Worm (Caenorhabditis elegans): ENCODE results near the gene C08H9.15.
"Not testable (repeated sequence)": the region's sequence is repeated elsewhere in the genome, so short reads cannot be mapped to it uniquely, and the experiment has no call there.

The C08H9.15 gene

DNA sequence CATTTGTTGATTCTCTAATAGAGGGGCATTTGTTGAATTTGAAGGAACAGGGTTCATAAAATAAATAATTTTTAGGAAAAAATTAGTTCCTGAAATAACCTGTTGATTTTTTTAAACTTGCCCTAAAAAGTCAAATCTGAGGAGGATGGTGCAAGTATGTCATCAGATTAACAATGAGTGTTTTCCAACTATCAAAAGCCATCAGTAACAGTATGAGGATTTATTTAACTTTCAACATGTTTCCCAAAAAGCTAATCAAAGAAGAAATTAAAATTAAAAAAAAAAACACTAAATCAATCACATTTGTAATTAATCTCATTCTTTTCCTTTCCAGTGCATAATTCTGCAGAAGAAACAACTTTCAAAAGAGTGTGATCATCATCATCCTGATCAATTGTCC lies 21.4 kb upstream of the C08H9.15 start, which contains the start of gene chil-5:
Gene chil-5, minus strand, starts transcription at position 101 of the 400 bp plus-strand sequence.
- no peak for TF ChIP-seq pha-4 (tag; optimal IDR thresholded peaks at IDR 0.05)
- no peak for TF ChIP-seq hlh-30 (tag; optimal IDR thresholded peaks at IDR 0.05; ENCODE audit: insufficient read depth)
- TF ChIP-seq nfya-1 (tag; optimal IDR thresholded peaks at IDR 0.05), result no peak
- TF ChIP-seq C38D4.7 (GFP tag; optimal IDR thresholded peaks at IDR 0.05), result no peak
- TF ChIP-seq K09A11.1 (tag; optimal IDR thresholded peaks at IDR 0.05; ENCODE audit: insufficient read depth), result no peak
- no peak for TF ChIP-seq npax-4 (tag; optimal IDR thresholded peaks at IDR 0.05)
- TF ChIP-seq eyg-1 (tag; optimal IDR thresholded peaks at IDR 0.05), result no peak
- TF ChIP-seq pros-1 (tag; optimal IDR thresholded peaks at IDR 0.05), result no peak

DNA sequence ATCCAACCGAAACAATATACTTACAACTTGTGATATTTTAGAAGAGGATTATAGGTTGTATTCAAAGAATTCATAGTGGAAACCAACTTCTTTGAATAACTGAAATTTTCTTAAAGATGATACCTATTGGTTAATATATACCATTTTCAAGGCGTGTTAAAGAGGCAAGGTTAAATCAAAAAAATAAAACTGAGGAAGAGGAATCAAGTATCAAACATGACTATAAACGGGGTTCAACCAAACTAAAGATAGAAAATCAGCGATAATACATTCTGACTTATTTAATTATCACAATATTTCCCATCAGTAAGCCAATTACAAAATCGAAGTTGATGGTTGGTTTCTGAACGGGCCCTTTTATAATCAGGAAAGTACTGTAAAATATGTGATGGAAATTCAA lies 19.6 kb upstream of the C08H9.15 start, which contains the start of gene chil-3:
Gene chil-3, minus strand, starts transcription at position 101 of the 400 bp plus-strand sequence.
- TF ChIP-seq ceh-24 (tag; optimal IDR thresholded peaks at IDR 0.05) (no peak), ceh-31 (tag; optimal IDR thresholded peaks at IDR 0.05) (no peak), tbx-7 (tag; optimal IDR thresholded peaks at IDR 0.05) (no peak), nhr-11 (tag; optimal IDR thresholded peaks at IDR 0.05) (peak; percentile 48)

DNA sequence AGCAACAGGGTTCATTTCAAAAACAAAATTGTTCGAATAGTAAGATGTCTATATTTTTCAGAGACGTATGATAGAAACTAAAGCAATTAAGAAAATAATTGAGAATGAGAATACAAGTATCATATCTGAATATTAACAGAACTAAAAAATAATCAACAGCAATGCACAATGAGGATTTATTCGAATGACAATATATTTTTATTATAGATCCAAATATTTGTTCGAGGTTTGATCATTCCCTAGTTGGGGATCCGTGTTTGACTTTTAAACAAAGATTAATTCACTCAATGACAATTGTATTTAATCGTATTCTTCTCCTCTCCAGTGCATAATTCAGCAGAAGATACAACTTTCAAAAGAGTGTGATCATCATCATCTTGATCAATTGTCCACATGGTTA lies 18.8 kb upstream of the C08H9.15 start, which contains the start of gene C08H9.18:
Gene C08H9.18, minus strand, starts transcription at position 101 of the 400 bp plus-strand sequence.
- TF ChIP-seq fkh-6 (tag; optimal IDR thresholded peaks at IDR 0.05) (no peak), pat-9 (tag; optimal IDR thresholded peaks at IDR 0.05) (no peak), ref-2 (tag; optimal IDR thresholded peaks at IDR 0.05) (no peak), T23F11.4 (GFP tag; optimal IDR thresholded peaks at IDR 0.05) (no peak), unc-55 (GFP tag; optimal IDR thresholded peaks at IDR 0.05) (no peak), che-1 (tag; optimal IDR thresholded peaks at IDR 0.05) (no peak), ceh-30 (tag; optimal IDR thresholded peaks at IDR 0.05) (no peak), ceh-18 (tag; optimal IDR thresholded peaks at IDR 0.05) (no peak), ceh-6 (GFP tag; optimal IDR thresholded peaks at IDR 0.05) (no peak), C38D4.7 (GFP tag; optimal IDR thresholded peaks at IDR 0.05) (no peak), elt-2 (tag; optimal IDR thresholded peaks at IDR 0.05) (no peak), lin-11 (tag; optimal IDR thresholded peaks at IDR 0.05) (no peak), unc-42 (tag; optimal IDR thresholded peaks at IDR 0.05) (no peak)

DNA sequence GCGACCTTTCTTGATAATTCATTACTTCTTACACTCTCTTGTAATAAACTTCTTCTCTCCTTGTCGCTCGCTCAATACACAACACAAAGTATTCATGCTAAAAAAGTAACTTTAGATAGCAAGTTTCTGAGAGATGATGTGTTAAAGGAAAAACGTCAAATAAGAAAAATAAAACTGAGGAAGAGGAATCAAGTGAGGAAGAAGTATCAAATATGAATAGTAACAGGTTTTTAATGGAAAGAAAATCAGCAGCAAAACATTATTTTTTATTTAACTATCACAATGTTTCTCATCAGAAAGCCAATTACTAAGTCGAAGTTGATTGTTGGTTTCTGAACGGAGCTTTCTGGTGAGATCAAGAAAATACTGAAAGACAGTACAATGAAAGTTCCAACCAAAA lies 14.6 kb upstream of the C08H9.15 start, which contains the start of gene chil-1:
Gene chil-1, minus strand, starts transcription at position 101 of the 400 bp plus-strand sequence.
- not testable (repeated sequence) for TF ChIP-seq gmeb-2 (tag; optimal IDR thresholded peaks at IDR 0.05); sox-2 (GFP tag; IDR thresholded peaks at IDR 0.05); pax-1 (tag; optimal IDR thresholded peaks at IDR 0.05)

DNA sequence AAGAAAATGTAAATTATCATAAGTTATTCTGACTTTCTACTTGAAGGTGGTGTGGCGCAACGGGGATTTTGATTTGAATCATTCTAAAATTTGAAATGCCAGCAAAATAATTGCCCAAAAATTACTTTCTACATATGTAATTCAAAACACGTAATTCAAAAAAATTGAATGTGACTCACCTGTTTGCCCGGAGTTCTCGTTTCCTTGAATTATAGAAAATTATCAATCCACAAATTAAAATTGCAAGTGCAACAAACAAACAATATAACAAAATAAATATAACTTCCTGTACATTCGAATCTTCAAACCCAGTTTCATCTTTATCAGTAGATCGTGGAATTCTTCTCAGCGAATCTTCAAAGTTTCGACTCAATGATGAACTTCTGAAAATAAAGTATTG lies 12.8 kb upstream of the C08H9.15 start:
- TF ChIP-seq lin-11 (tag; optimal IDR thresholded peaks at IDR 0.05) (no peak), pros-1 (tag; optimal IDR thresholded peaks at IDR 0.05) (no peak), C08G9.2 (tag; optimal IDR thresholded peaks at IDR 0.05) (no peak), sox-4 (tag; optimal IDR thresholded peaks at IDR 0.05) (no peak), pqm-1 (tag; optimal IDR thresholded peaks at IDR 0.05) (no peak), ceh-9 (tag; optimal IDR thresholded peaks at IDR 0.05) (no peak), che-1 (tag; optimal IDR thresholded peaks at IDR 0.05) (no peak), hlh-13 (GFP tag; optimal IDR thresholded peaks at IDR 0.05) (no peak)

DNA sequence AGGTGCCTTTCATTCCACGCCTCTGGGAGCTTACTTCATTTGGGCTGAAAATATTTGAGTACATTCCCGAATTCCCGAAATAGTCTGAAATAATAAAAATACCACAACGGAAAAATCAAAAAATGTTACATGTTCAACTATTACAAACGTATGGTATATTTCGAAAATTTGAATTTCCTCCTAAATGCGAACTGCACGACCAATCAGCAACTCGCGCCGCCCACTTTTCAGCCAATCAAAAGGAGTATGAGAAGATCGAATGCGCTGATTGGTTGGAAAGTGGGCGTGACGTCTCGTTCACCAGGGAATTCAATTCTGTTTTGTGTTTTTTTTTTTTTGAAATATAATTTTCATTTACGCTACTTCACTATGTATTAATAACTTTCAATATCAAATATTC lies 12.3 kb upstream of the C08H9.15 start, which contains the start of gene old-1:
Gene old-1, minus strand, starts transcription at position 50 of the 400 bp plus-strand sequence.
- no peak for TF ChIP-seq K02D7.2 (tag; optimal IDR thresholded peaks at IDR 0.05)
- TF ChIP-seq nfya-1 (tag; optimal IDR thresholded peaks at IDR 0.05), result peak; percentile 65
